Worm (Caenorhabditis elegans) whole organism, L4 larva: Measurements from ENCODE around the gene somi-1.
A peak's percentile ranks its signal among the peaks of the same experiment; 100 is the strongest.

Source experiments
- D1046.2 ChIP-seq: fragments of 200-800 bp; sonication (Bioruptor generic); IDR thresholded peaks from 2 replicates; pipeline ENCODE4 v1.3.6; 2022; ENCODE audit warnings: missing genetic modification characterization, missing compliant biosample characterization
- F10B5.3 ChIP-seq: sonication (generic microtip); optimal IDR thresholded peaks from 2 replicates; lab custom pipeline; 2016; ENCODE audit warnings: mild to moderate bottlenecking, missing genetic modification characterization, missing compliant biosample characterization
- F49E8.2 ChIP-seq: sonication (generic microtip); optimal IDR thresholded peaks from 2 replicates; lab custom pipeline; 2016; ENCODE audit warnings: missing compliant biosample characterization, mild to moderate bottlenecking, missing genetic modification characterization, borderline replicate concordance
- T20F7.1 ChIP-seq: fragments of 200-800 bp; sonication (Bioruptor generic); optimal IDR thresholded peaks from 2 replicates; lab custom pipeline; 2018; ENCODE audit warnings: mild to moderate bottlenecking, missing genetic modification characterization, missing compliant biosample characterization
- T26A8.4 ChIP-seq: fragments of 200-800 bp; sonication (Bioruptor generic); IDR thresholded peaks from 2 replicates; pipeline ENCODE4 v1.3.6; 2022; ENCODE audit warnings: missing genetic modification characterization, missing compliant biosample characterization
- Y105C5A.15 ChIP-seq: fragments of 200-800 bp; sonication (Bioruptor generic); IDR thresholded peaks from 2 replicates; pipeline ENCODE4 v1.3.6; 2022; ENCODE audit warnings: missing genetic modification characterization, missing compliant biosample characterization
- Y5F2A.4 ChIP-seq: fragments of 200-800 bp; sonication (Bioruptor generic); optimal IDR thresholded peaks from 2 replicates; lab custom pipeline; 2018; ENCODE audit warnings: mild to moderate bottlenecking, missing genetic modification characterization, missing compliant biosample characterization
- Y75B8A.6 ChIP-seq: fragments of 200-800 bp; sonication (Bioruptor generic); IDR thresholded peaks from 2 replicates; pipeline ENCODE4 v1.3.6; 2022; ENCODE audit warnings: missing genetic modification reagents, missing genetic modification characterization, missing compliant biosample characterization
- aha-1 ChIP-seq: fragments of 150-350 bp; peaks from one replicate; lab custom pipeline; 2014; ENCODE audit warnings: missing biosample characterization, missing genetic modification characterization
- aly-2 ChIP-seq: sonication (generic microtip); optimal IDR thresholded peaks from 2 replicates; lab custom pipeline; 2018; ENCODE audit warnings: missing biosample characterization, missing genetic modification characterization
- ama-1 ChIP-seq: fragments of 150-350 bp; optimal IDR thresholded peaks from 2 replicates; lab custom pipeline; 2014; ENCODE audit warnings: inconsistent platforms, mixed read lengths
- arid-1 ChIP-seq: fragments of 200-800 bp; sonication (Bioruptor generic); conservative IDR thresholded peaks from 2 replicates; pipeline ENCODE4 v1.3.6; 2022; ENCODE audit warnings: missing genetic modification reagents, missing genetic modification characterization, missing compliant biosample characterization
- ceh-20 ChIP-seq: fragments of 200-800 bp; sonication (Bioruptor generic); IDR thresholded peaks from 2 replicates; pipeline ENCODE4 v1.3.6; 2022; ENCODE audit warnings: missing genetic modification reagents, missing genetic modification characterization, missing compliant biosample characterization
- ceh-28 ChIP-seq: fragments of 150-350 bp; optimal IDR thresholded peaks from 2 replicates; lab custom pipeline; 2014; ENCODE audit warnings: missing biosample characterization, missing genetic modification reagents, missing genetic modification characterization
- ceh-32 ChIP-seq: sonication (generic microtip); optimal IDR thresholded peaks from 2 replicates; lab custom pipeline; 2016; ENCODE audit warnings: mild to moderate bottlenecking, missing genetic modification characterization, missing compliant biosample characterization; ENCODE audit not compliant: poor library complexity
- ces-1 ChIP-seq: fragments of 150-350 bp; sonication (generic microtip); optimal IDR thresholded peaks from 4 replicates; lab custom pipeline; 2014; ENCODE audit warnings: missing biosample characterization, missing genetic modification reagents, missing genetic modification characterization
- ctbp-1 ChIP-seq: fragments of 200-800 bp; sonication (Bioruptor generic); IDR thresholded peaks from 2 replicates; pipeline ENCODE4 v1.3.6; 2022; ENCODE audit warnings: missing genetic modification reagents, missing genetic modification characterization, missing compliant biosample characterization
- daf-12 ChIP-seq: fragments of 150-350 bp; optimal IDR thresholded peaks from 2 replicates; lab custom pipeline; 2014; ENCODE audit warnings: missing biosample characterization, missing genetic modification reagents, missing genetic modification characterization
- daf-16 ChIP-seq, 3 experiments: sonication (generic microtip); optimal IDR thresholded peaks; 2 replicates each; lab custom pipeline; 2016 to 2017; ENCODE audit warnings: missing genetic modification characterization in 3 of 3, missing genetic modification reagents in 3 of 3, mild to moderate bottlenecking in 2 of 3, missing compliant biosample characterization in 2 of 3, missing biosample characterization in 1 of 3, moderate library complexity in 1 of 3
- daf-19 ChIP-seq: fragments of 200-800 bp; sonication (Bioruptor generic); conservative IDR thresholded peaks from 2 replicates; pipeline ENCODE4 v1.3.6; 2022; ENCODE audit warnings: missing genetic modification characterization, missing compliant biosample characterization
- daf-8 ChIP-seq: fragments of 200-800 bp; sonication (Bioruptor generic); IDR thresholded peaks from 2 replicates; pipeline ENCODE4 v1.3.6; 2022; ENCODE audit warnings: missing genetic modification characterization, missing compliant biosample characterization
- dmd-6 ChIP-seq: fragments of 200-800 bp; sonication (Bioruptor generic); IDR thresholded peaks from 2 replicates; pipeline ENCODE4 v1.3.6; 2022; ENCODE audit warnings: missing genetic modification reagents, missing genetic modification characterization, missing compliant biosample characterization
- dmd-9 ChIP-seq: fragments of 200-800 bp; sonication (Bioruptor generic); IDR thresholded peaks from 2 replicates; pipeline ENCODE4 v1.3.6; 2022; ENCODE audit warnings: missing genetic modification reagents, missing genetic modification characterization, missing compliant biosample characterization
- dpl-1 ChIP-seq: fragments of 150-350 bp; optimal IDR thresholded peaks from 2 replicates; lab custom pipeline; 2014; ENCODE audit warnings: missing biosample characterization, missing genetic modification reagents, missing genetic modification characterization
- egl-43 ChIP-seq: fragments of 200-800 bp; sonication (Bioruptor generic); IDR thresholded peaks from 2 replicates; pipeline ENCODE4 v1.3.6; 2022; ENCODE audit warnings: missing genetic modification reagents, missing genetic modification characterization, missing compliant biosample characterization
- hlh-11 ChIP-seq: fragments of 200-800 bp; sonication (Bioruptor generic); optimal IDR thresholded peaks from 2 replicates; lab custom pipeline; 2018; ENCODE audit warnings: mild to moderate bottlenecking, missing genetic modification characterization, missing compliant biosample characterization
- hlh-30 ChIP-seq: sonication (generic microtip); optimal IDR thresholded peaks from 2 replicates; lab custom pipeline; 2017; ENCODE audit warnings: antibody characterized with exemption, mild to moderate bottlenecking, missing genetic modification characterization, missing compliant biosample characterization; ENCODE audit not compliant: insufficient read depth
- hmg-1.1 ChIP-seq: fragments of 200-800 bp; sonication (Bioruptor generic); IDR thresholded peaks from 2 replicates; pipeline ENCODE4 v1.3.6; 2022; ENCODE audit warnings: missing genetic modification reagents, missing genetic modification characterization, missing compliant biosample characterization
- lim-7 ChIP-seq: fragments of 200-800 bp; sonication (Bioruptor generic); IDR thresholded peaks from 2 replicates; pipeline ENCODE4 v1.3.6; 2022; ENCODE audit warnings: missing genetic modification characterization, missing compliant biosample characterization
- lin-1 ChIP-seq: fragments of 200-800 bp; sonication (Bioruptor generic); IDR thresholded peaks from 2 replicates; pipeline ENCODE4 v1.3.6; 2022; ENCODE audit warnings: missing genetic modification reagents, missing genetic modification characterization, missing compliant biosample characterization
- lin-15B ChIP-seq: fragments of 150-350 bp; sonication (generic microtip); optimal IDR thresholded peaks from 3 replicates; lab custom pipeline; 2014; ENCODE audit warnings: missing biosample characterization, missing genetic modification characterization
- lin-29 ChIP-seq: fragments of 200-800 bp; sonication (Bioruptor generic); IDR thresholded peaks from 2 replicates; pipeline ENCODE4 v1.3.6; 2022; ENCODE audit warnings: missing genetic modification reagents, missing genetic modification characterization, missing compliant biosample characterization
- lin-38 ChIP-seq: fragments of 200-800 bp; sonication (Bioruptor generic); IDR thresholded peaks from 2 replicates; pipeline ENCODE4 v1.3.6; 2022; ENCODE audit warnings: missing genetic modification reagents, missing genetic modification characterization, missing compliant biosample characterization
- lin-39 ChIP-seq: fragments of 150-350 bp; optimal IDR thresholded peaks from 2 replicates; lab custom pipeline; 2014; ENCODE audit warnings: missing biosample characterization, missing genetic modification reagents, missing genetic modification characterization
- madf-5 ChIP-seq, 2 experiments: fragments of 200-800 bp; sonication (Bioruptor generic); IDR thresholded peaks; 2 replicates each; pipeline ENCODE4 v1.3.6; 2022; ENCODE audit warnings: missing compliant biosample characterization in 2 of 2, missing genetic modification characterization in 2 of 2
- madf-9 ChIP-seq: fragments of 200-800 bp; sonication (Bioruptor generic); conservative IDR thresholded peaks from 2 replicates; pipeline ENCODE4 v1.3.6; 2022; ENCODE audit warnings: missing genetic modification reagents, missing genetic modification characterization, missing compliant biosample characterization
- mxl-3 ChIP-seq: fragments of 200-800 bp; sonication (Bioruptor generic); optimal IDR thresholded peaks from 2 replicates; lab custom pipeline; 2018; ENCODE audit warnings: mild to moderate bottlenecking, missing genetic modification characterization, missing compliant biosample characterization
- nhr-237 ChIP-seq: sonication (generic microtip); optimal IDR thresholded peaks from 2 replicates; lab custom pipeline; 2017; ENCODE audit warnings: missing biosample characterization, missing genetic modification characterization
- nhr-25 ChIP-seq: sonication (generic microtip); optimal IDR thresholded peaks from 2 replicates; lab custom pipeline; 2017; ENCODE audit warnings: missing genetic modification characterization, mild to moderate bottlenecking, missing compliant biosample characterization, antibody characterized with exemption, moderate library complexity, borderline replicate concordance; ENCODE audit not compliant: insufficient read depth
- nhr-42 ChIP-seq: fragments of 200-800 bp; sonication (Bioruptor generic); IDR thresholded peaks from 2 replicates; pipeline ENCODE4 v1.3.6; 2022; ENCODE audit warnings: missing genetic modification characterization, missing compliant biosample characterization
- pha-4 ChIP-seq, 2 experiments: fragments of 150-350 bp in 1 of 2; fragments of 200-800 bp in 1 of 2; sonication (Bioruptor generic) in 1 of 2; IDR thresholded peaks in 1 of 2; optimal IDR thresholded peaks in 1 of 2; 2 replicates each; pipeline versions ENCODE4 v1.3.6 to Lab custom; 2014 to 2022; ENCODE audit warnings: missing genetic modification characterization in 2 of 2, missing genetic modification reagents in 2 of 2, missing biosample characterization in 1 of 2, missing compliant biosample characterization in 1 of 2
- rbr-2 ChIP-seq: sonication (generic microtip); optimal IDR thresholded peaks from 2 replicates; lab custom pipeline; 2016; ENCODE audit warnings: missing genotype, missing genetic modification characterization, missing compliant biosample characterization
- skn-1 ChIP-seq: fragments of 150-350 bp; optimal IDR thresholded peaks from 2 replicates; lab custom pipeline; 2014; ENCODE audit warnings: missing biosample characterization, missing genetic modification characterization
- snpc-1.2 ChIP-seq: fragments of 200-800 bp; sonication (Bioruptor generic); IDR thresholded peaks from 2 replicates; pipeline ENCODE4 v1.3.6; 2022; ENCODE audit warnings: missing genetic modification reagents, missing genetic modification characterization, missing compliant biosample characterization
- snpc-4 ChIP-seq: fragments of 150-350 bp; optimal IDR thresholded peaks from 2 replicates; lab custom pipeline; 2014; ENCODE audit warnings: missing biosample characterization, missing genetic modification characterization
- unc-130 ChIP-seq: sonication (generic microtip); optimal IDR thresholded peaks from 2 replicates; lab custom pipeline; 2016; ENCODE audit warnings: missing genetic modification reagents, missing genetic modification characterization, missing compliant biosample characterization
- unc-39 ChIP-seq: sonication (generic microtip); optimal IDR thresholded peaks from 2 replicates; lab custom pipeline; 2017; ENCODE audit warnings: missing biosample characterization, missing genetic modification characterization
- zfp-2 ChIP-seq: sonication (generic microtip); optimal IDR thresholded peaks from 2 replicates; lab custom pipeline; 2016; ENCODE audit warnings: mild to moderate bottlenecking, missing genetic modification characterization, missing compliant biosample characterization
- ztf-7 ChIP-seq: fragments of 150-350 bp; optimal IDR thresholded peaks from 2 replicates; lab custom pipeline; 2014; ENCODE audit warnings: missing biosample characterization, missing genetic modification characterization

somi-1 gene

DNA sequence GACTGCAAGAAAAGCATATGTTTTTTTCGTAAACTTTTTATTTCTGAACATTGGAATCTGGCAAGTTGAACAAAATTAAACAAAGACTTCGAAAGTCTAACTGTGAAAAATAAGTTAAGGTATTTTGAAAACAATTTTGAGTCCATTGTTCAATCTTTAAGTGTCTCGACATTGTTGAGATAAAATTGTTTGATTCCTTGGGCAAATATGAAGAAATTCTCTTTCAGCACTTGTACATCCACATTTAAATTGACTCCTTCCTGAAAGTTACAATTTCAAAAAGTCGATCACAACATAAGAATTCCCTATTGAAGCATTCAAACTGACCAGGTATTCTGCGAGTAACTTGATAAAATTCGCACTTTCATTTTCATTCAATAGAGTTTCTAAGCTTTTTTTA is 24.9 kb upstream of the somi-1 start:
- TF ChIP-seq aha-1 (tag; lab: Kevin White, UChicago): peak; percentile 59
- TF ChIP-seq T20F7.1: no peak
- TF ChIP-seq ama-1 (lab: Kevin White, UChicago): peak; percentile 41
- TF ChIP-seq daf-16 (GFP tag; optimal IDR thresholded peaks at IDR 0.05; lab: Kevin White, UChicago): no peak
- TF ChIP-seq daf-16 (tag; optimal IDR thresholded peaks at IDR 0.05; lab: Kevin White, UChicago): no peak

DNA sequence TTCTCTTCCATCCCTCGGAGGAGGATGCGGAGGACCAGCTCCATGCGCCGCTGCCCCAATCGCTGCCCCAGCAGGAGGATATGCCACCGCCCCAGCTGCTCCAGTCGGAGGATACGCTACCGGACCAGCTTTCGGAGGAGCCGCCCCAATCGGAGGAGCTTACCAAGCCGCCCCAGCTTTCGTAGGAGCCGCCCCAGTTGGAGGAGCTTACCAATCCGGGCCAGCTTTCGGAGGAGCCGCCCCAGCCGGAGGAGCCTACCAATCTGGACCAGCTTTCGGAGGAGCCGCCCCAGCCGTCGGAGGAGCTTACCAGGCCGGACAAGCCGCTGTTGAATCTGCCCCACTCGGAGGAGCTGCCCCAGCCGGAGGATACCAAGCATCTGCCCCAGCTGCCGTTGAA is 24.3 kb upstream of the somi-1 start:
- TF ChIP-seq Y105C5A.15 (GFP tag; lab: Robert Waterston, UW) (no peak), T26A8.4 (GFP tag; lab: Robert Waterston, UW) (no peak; the same call in 1 of the 2 replicates), T20F7.1 (no peak), aly-2 (tag; lab: Kevin White, UChicago) (no peak), ces-1 (no peak), pha-4 (GFP tag; IDR thresholded peaks at IDR 0.05; lab: Robert Waterston, UW) (peak; percentile 70; the same call in 1 of the 2 replicates), pha-4 (tag; optimal IDR thresholded peaks at IDR 0.05; lab: Kevin White, UChicago) (no peak), madf-5 (GFP tag; IDR thresholded peaks at IDR 0.05; lab: Robert Waterston, UW) (no peak), daf-8 (GFP tag; lab: Robert Waterston, UW) (no peak), lin-1 (GFP tag; lab: Robert Waterston, UW) (no peak), lin-15B (tag; lab: Kevin White, UChicago) (no peak), daf-19 (GFP tag; lab: Robert Waterston, UW) (no peak), hmg-1.1 (GFP tag; lab: Robert Waterston, UW) (0 out of 2 replicates have a peak, but pooled peaks have one; percentile 43), unc-130 (GFP tag; lab: Kevin White, UChicago) (no peak), ctbp-1 (GFP tag; lab: Robert Waterston, UW) (0 out of 2 replicates have a peak, but pooled peaks have one; percentile 20), dpl-1 (GFP tag; lab: Kevin White, UChicago) (no peak), snpc-1.2 (GFP tag; lab: Robert Waterston, UW) (no peak), rbr-2 (no peak), aha-1 (tag; lab: Kevin White, UChicago) (peak; percentile 89), dmd-9 (GFP tag; lab: Robert Waterston, UW) (0 out of 2 replicates have a peak, but pooled peaks have one; percentile 40), F49E8.2 (no peak), Y5F2A.4 (GFP tag; lab: Kevin White, UChicago) (no peak), unc-39 (no peak), snpc-4 (tag; lab: Kevin White, UChicago) (no peak), Y75B8A.6 (GFP tag; lab: Robert Waterston, UW) (no peak), mxl-3 (GFP tag; lab: Kevin White, UChicago) (no peak), skn-1 (tag; lab: Kevin White, UChicago) (no peak), egl-43 (no peak), ceh-20 (GFP tag; lab: Robert Waterston, UW) (no peak), ceh-32 (no peak), lin-39 (tag; lab: Kevin White, UChicago) (no peak), daf-12 (no peak), arid-1 (GFP tag; lab: Robert Waterston, UW) (no peak), hlh-30 (tag; lab: Kevin White, UChicago) (no peak), madf-9 (no peak), lin-29 (no peak), hlh-11 (tag; lab: Kevin White, UChicago) (no peak), D1046.2 (GFP tag; lab: Robert Waterston, UW) (no peak), lin-38 (GFP tag; lab: Robert Waterston, UW) (no peak), nhr-25 (tag; lab: Kevin White, UChicago) (no peak), nhr-42 (GFP tag; lab: Robert Waterston, UW) (no peak), lim-7 (GFP tag; lab: Robert Waterston, UW) (no peak), nhr-237 (tag; lab: Kevin White, UChicago) (no peak), dmd-6 (no peak), zfp-2 (tag; lab: Kevin White, UChicago) (no peak), ceh-28 (no peak), F10B5.3 (tag; lab: Kevin White, UChicago) (peak; percentile 6), ztf-7 (tag; lab: Kevin White, UChicago) (no peak)
